Worm (Caenorhabditis elegans) whole organism, L3 larva: ENCODE results near the gene cyp-33C1.
"Not testable (repeated sequence)": the region's sequence is repeated elsewhere in the genome, so short reads cannot be mapped to it uniquely, and the experiment has no call there.

Experiments
- R02D3.7 ChIP-seq: fragments of 150-350 bp; optimal IDR thresholded peaks from 2 replicates; lab custom pipeline; 2014; ENCODE audit warnings: missing biosample characterization, missing genetic modification characterization
- aly-2 ChIP-seq: fragments of 150-350 bp; optimal IDR thresholded peaks from 2 replicates; lab custom pipeline; 2014; ENCODE audit warnings: missing biosample characterization, missing genetic modification characterization
- ama-1 ChIP-seq: fragments of 150-350 bp; optimal IDR thresholded peaks from 2 replicates; lab custom pipeline; 2018
- ceh-16 ChIP-seq: sonication (generic microtip); optimal IDR thresholded peaks from 2 replicates; lab custom pipeline; 2017; ENCODE audit warnings: missing biosample characterization, missing genetic modification characterization
- ceh-82 ChIP-seq: fragments of 150-350 bp; optimal IDR thresholded peaks from 2 replicates; lab custom pipeline; 2014; ENCODE audit warnings: missing biosample characterization, missing genetic modification characterization
- ceh-9 ChIP-seq: sonication (generic microtip); optimal IDR thresholded peaks from 2 replicates; lab custom pipeline; 2018; ENCODE audit warnings: missing biosample characterization, missing genetic modification characterization
- daf-12 ChIP-seq: fragments of 150-350 bp; optimal IDR thresholded peaks from 2 replicates; lab custom pipeline; 2014; ENCODE audit warnings: missing biosample characterization, missing genetic modification reagents, missing genetic modification characterization
- egl-27 ChIP-seq: sonication (generic microtip); optimal IDR thresholded peaks from 4 replicates; lab custom pipeline; 2017; ENCODE audit warnings: missing biosample characterization, missing genetic modification reagents, missing genetic modification characterization
- elt-1 ChIP-seq: fragments of 150-350 bp; optimal IDR thresholded peaks from 2 replicates; lab custom pipeline; 2014; ENCODE audit warnings: missing biosample characterization, missing genetic modification characterization
- elt-2 ChIP-seq: sonication (generic microtip); optimal IDR thresholded peaks from 2 replicates; lab custom pipeline; 2016; ENCODE audit warnings: missing genetic modification reagents, mild to moderate bottlenecking, missing genetic modification characterization, missing compliant biosample characterization
- fkh-2 ChIP-seq: fragments of 150-350 bp; optimal IDR thresholded peaks from 2 replicates; lab custom pipeline; 2014; ENCODE audit warnings: missing biosample characterization, missing genetic modification reagents, missing genetic modification characterization
- fos-1 ChIP-seq: fragments of 150-350 bp; optimal IDR thresholded peaks from 2 replicates; lab custom pipeline; 2014; ENCODE audit warnings: missing biosample characterization, missing genetic modification characterization
- hmg-11 ChIP-seq: sonication (generic microtip); optimal IDR thresholded peaks from 2 replicates; lab custom pipeline; 2016; ENCODE audit warnings: missing genetic modification characterization, missing compliant biosample characterization
- jun-1 ChIP-seq: fragments of 150-350 bp; optimal IDR thresholded peaks from 2 replicates; lab custom pipeline; 2014; ENCODE audit warnings: missing biosample characterization, missing genetic modification reagents, missing genetic modification characterization
- lin-15B ChIP-seq: fragments of 150-350 bp; optimal IDR thresholded peaks from 2 replicates; lab custom pipeline; 2014; ENCODE audit warnings: missing biosample characterization, missing genetic modification characterization
- lin-39 ChIP-seq: fragments of 150-350 bp; optimal IDR thresholded peaks from 2 replicates; lab custom pipeline; 2018; ENCODE audit warnings: missing biosample characterization, missing genetic modification reagents, missing genetic modification characterization
- lsy-12 ChIP-seq: sonication (generic microtip); optimal IDR thresholded peaks from 2 replicates; lab custom pipeline; 2016; ENCODE audit warnings: mild to moderate bottlenecking, missing genetic modification characterization, missing compliant biosample characterization
- mdl-1 ChIP-seq: fragments of 150-350 bp; optimal IDR thresholded peaks from 2 replicates; lab custom pipeline; 2014; ENCODE audit warnings: missing biosample characterization, missing genetic modification characterization
- mml-1 ChIP-seq: fragments of 150-350 bp; sonication (generic microtip); optimal IDR thresholded peaks from 3 replicates; lab custom pipeline; 2014; ENCODE audit warnings: missing biosample characterization, missing genetic modification characterization
- nhr-11 ChIP-seq: fragments of 150-350 bp; optimal IDR thresholded peaks from 2 replicates; lab custom pipeline; 2014; ENCODE audit warnings: missing biosample characterization, missing genetic modification characterization
- nhr-12 ChIP-seq: fragments of 150-350 bp; optimal IDR thresholded peaks from 2 replicates; lab custom pipeline; 2014; ENCODE audit warnings: missing biosample characterization, missing genetic modification characterization
- nhr-237 ChIP-seq: fragments of 150-350 bp; optimal IDR thresholded peaks from 2 replicates; lab custom pipeline; 2014; ENCODE audit warnings: missing biosample characterization, missing genetic modification characterization
- nhr-43 ChIP-seq: sonication (generic microtip); optimal IDR thresholded peaks from 2 replicates; lab custom pipeline; 2016; ENCODE audit warnings: mild to moderate bottlenecking, missing genetic modification characterization, missing compliant biosample characterization; ENCODE audit not compliant: poor library complexity, severe bottlenecking
- nhr-67 ChIP-seq: fragments of 150-350 bp; optimal IDR thresholded peaks from 2 replicates; lab custom pipeline; 2014; ENCODE audit warnings: missing biosample characterization, missing genetic modification characterization
- nhr-76 ChIP-seq: fragments of 150-350 bp; sonication (generic microtip); optimal IDR thresholded peaks from 5 replicates; lab custom pipeline; 2014; ENCODE audit warnings: missing biosample characterization, missing genetic modification characterization
- pha-4 ChIP-seq: fragments of 150-350 bp; optimal IDR thresholded peaks from 2 replicates; lab custom pipeline; 2014; ENCODE audit warnings: missing biosample characterization, missing genetic modification reagents, missing genetic modification characterization
- pqm-1 ChIP-seq: fragments of 150-350 bp; optimal IDR thresholded peaks from 2 replicates; lab custom pipeline; 2017; ENCODE audit warnings: missing biosample characterization, missing genetic modification characterization, inconsistent platforms
- sea-2 ChIP-seq: fragments of 150-350 bp; sonication (generic microtip); optimal IDR thresholded peaks from 4 replicates; lab custom pipeline; 2014; ENCODE audit warnings: missing biosample characterization, missing genetic modification reagents, missing genetic modification characterization
- skn-1 ChIP-seq: fragments of 150-350 bp; optimal IDR thresholded peaks from 2 replicates; lab custom pipeline; 2014; ENCODE audit warnings: missing biosample characterization, missing genetic modification characterization
- snpc-4 ChIP-seq: fragments of 150-350 bp; optimal IDR thresholded peaks from 2 replicates; lab custom pipeline; 2014; ENCODE audit warnings: missing biosample characterization, missing genetic modification characterization
- tbx-2 ChIP-seq: sonication (generic microtip); optimal IDR thresholded peaks from 2 replicates; lab custom pipeline; 2016; ENCODE audit warnings: mild to moderate bottlenecking, missing genetic modification characterization, missing compliant biosample characterization
- unc-39 ChIP-seq: sonication (generic microtip); optimal IDR thresholded peaks from 4 replicates; lab custom pipeline; 2017; ENCODE audit warnings: missing biosample characterization, missing genetic modification characterization
- zag-1 ChIP-seq: fragments of 150-350 bp; optimal IDR thresholded peaks from 2 replicates; lab custom pipeline; 2014; ENCODE audit warnings: missing biosample characterization, missing genetic modification characterization
- ztf-11 ChIP-seq: fragments of 150-350 bp; optimal IDR thresholded peaks from 2 replicates; lab custom pipeline; 2014; ENCODE audit warnings: missing biosample characterization, missing genetic modification characterization
- ztf-4 ChIP-seq: fragments of 150-350 bp; optimal IDR thresholded peaks from 2 replicates; lab custom pipeline; 2014; ENCODE audit warnings: missing biosample characterization, missing genetic modification characterization

Gene cyp-33C1

DNA sequence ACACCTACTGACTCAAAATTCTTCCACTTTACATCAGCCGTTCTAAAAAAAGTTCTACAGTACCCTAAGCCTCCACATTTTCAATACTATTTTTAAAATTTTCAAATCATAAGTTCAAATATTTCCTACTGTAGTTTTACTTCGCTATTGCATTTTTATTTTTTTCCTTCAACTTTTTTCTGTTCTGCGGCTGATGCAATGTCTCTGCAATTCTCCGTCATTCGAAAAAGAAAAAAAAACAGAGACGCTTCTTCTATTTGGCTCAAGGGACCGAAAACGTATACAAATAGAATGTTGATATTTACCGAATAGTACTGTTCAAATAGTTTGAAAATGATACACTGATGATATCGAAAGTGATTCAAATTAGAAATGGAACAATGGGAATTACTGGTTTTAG is 41.0 kb upstream of the cyp-33C1 start:
- peak; percentile 28 for TF ChIP-seq jun-1
- no peak for TF ChIP-seq nhr-11

DNA sequence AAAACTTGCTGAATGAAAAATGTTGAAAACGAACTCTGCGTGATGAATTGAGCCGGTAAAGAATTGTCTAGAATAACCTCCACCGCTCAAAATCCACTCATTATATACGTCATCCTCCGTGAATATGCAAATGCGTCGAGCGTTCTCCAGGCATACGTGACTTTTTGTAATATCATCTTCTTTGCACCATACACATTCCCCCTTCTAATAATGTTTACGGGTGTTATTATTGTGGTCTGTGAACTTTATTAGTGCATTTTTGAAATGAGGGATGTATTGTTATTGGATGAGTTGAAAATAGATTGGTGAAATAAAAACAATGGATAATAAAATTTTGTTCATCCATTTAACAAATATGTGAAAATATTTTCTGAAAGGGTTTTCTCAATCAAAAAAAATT is 39.4 kb upstream of the cyp-33C1 start, which contains the start of gene F22F7.7:
TSS of gene F22F7.7 (minus strand) at position 125 of the 400 bp plus-strand sequence.
- TF ChIP-seq nhr-12 (tag; lab: Kevin White, UChicago) (no peak), ztf-4 (tag; lab: Kevin White, UChicago) (no peak), nhr-67 (tag; lab: Kevin White, UChicago) (no peak), daf-12 (tag; lab: Kevin White, UChicago) (no peak), tbx-2 (no peak), sea-2 (GFP tag; lab: Kevin White, UChicago) (no peak), R02D3.7 (no peak), ceh-9 (tag; lab: Kevin White, UChicago) (no peak), mml-1 (no peak), nhr-11 (no peak), elt-2 (no peak), nhr-237 (tag; lab: Kevin White, UChicago) (no peak), unc-39 (tag; lab: Kevin White, UChicago) (no peak), skn-1 (no peak)
- TF ChIP-seq, all 47 proteins: peak for 0

DNA sequence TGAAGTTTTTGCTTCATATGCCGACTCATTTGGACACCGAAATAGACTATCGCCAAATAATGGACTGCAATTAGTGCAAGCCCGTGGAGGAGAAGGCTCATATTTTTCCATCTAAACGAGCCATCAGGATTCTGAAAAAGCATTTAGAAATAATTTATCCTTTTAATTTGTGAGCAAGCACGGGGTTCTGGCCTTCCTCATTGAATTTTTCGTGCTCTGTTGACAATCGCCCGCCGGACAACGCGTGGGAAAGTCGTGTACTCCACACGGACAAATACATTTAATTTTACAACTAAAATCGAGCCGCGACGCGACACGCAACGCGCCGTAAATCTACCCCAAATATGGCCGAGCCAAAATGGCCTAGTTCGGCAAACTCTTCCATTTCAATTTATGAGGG is 34.9 kb upstream of the cyp-33C1 start, which contains the start of gene F22F7.12:
TSS of gene F22F7.12 (minus strand) at position 101 of the 400 bp plus-strand sequence.
- not testable (repeated sequence) for TF ChIP-seq nhr-76 (tag; lab: Kevin White, UChicago); fos-1 (tag; lab: Kevin White, UChicago); ztf-11

DNA sequence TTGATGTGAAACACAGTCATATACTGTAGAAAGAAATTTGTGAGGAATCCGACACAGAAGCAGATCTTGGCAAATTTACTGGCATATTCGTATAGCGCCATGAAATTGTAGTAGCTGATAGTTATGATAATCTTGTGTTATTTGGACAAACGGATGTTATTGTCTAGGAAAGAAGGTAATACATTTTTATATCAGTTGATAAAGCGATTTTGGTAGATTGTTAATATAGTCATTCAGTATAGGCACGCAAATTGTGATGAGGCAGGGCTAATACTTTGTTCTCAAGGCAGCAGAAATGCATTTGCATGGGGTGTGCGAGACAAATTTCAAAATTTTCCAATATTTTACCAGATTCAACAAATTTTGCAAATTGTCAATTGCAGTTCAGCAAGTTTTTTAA is 33.3 kb upstream of the cyp-33C1 start, which contains the start of gene str-52:
TSS of gene str-52 (minus strand) at position 101 of the 400 bp plus-strand sequence.
- TF ChIP-seq ama-1 (no peak), tbx-2 (no peak), lin-15B (tag; lab: Kevin White, UChicago) (no peak), ceh-16 (no peak), mdl-1 (tag; lab: Kevin White, UChicago) (no peak)

DNA sequence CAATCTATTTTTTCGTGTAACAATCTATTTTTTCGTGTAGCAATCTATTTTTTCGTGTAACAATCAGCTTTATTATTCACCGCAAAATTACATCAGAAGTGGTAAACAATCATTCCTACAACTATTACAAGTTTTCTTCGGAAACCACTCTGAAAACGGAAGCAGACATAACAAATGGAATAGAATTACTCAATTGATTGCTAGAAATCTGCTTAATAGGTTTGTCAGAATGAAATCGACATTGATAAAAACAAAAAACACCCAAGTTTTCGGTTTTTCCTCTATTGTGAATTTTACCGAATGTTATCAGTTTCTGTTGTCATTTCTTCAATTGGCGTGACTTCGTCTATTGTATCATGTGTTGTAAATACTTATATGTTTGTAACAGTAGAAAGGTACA is 32.5 kb upstream of the cyp-33C1 start, which contains the start of gene srbc-20:
TSS of gene srbc-20 (plus strand) at position 301 of the 400 bp plus-strand sequence.
- TF ChIP-seq mml-1: no peak
- TF ChIP-seq lin-15B (tag; lab: Kevin White, UChicago): no peak
- TF ChIP-seq nhr-43: no peak
- TF ChIP-seq pha-4 (tag; lab: Kevin White, UChicago): no peak
- no peak for TF ChIP-seq egl-27 (tag; lab: Kevin White, UChicago)
- no peak for TF ChIP-seq lsy-12 (tag; lab: Kevin White, UChicago)
- TF ChIP-seq lin-39 (tag; lab: Kevin White, UChicago): no peak
- TF ChIP-seq ceh-9 (tag; lab: Kevin White, UChicago): no peak
- no peak for TF ChIP-seq nhr-11
- no peak for TF ChIP-seq ceh-16
- TF ChIP-seq nhr-76 (tag; lab: Kevin White, UChicago): no peak
- TF ChIP-seq elt-1: no peak
- TF ChIP-seq R02D3.7: no peak
- TF ChIP-seq snpc-4 (tag; lab: Kevin White, UChicago): no peak
- no peak for TF ChIP-seq ztf-4 (tag; lab: Kevin White, UChicago)
- no peak for TF ChIP-seq fkh-2 (tag; lab: Kevin White, UChicago)
- no peak for TF ChIP-seq skn-1
- TF ChIP-seq elt-2: no peak
- TF ChIP-seq ceh-82 (tag; lab: Kevin White, UChicago): no peak

ce11 chrV:2149432-2149831 is 29.9 kb upstream of the cyp-33C1 start, which contains the start of gene C45H4.21:
C45H4.21 (minus strand) TSS chrV:2149532.
- TF ChIP-seq nhr-43: no peak
- TF ChIP-seq ztf-4 (tag; lab: Kevin White, UChicago): no peak
- TF ChIP-seq ama-1: no peak
- no peak for TF ChIP-seq ztf-11
- no peak for TF ChIP-seq zag-1 (tag; lab: Kevin White, UChicago)
- TF ChIP-seq sea-2 (GFP tag; lab: Kevin White, UChicago): no peak
- no peak for TF ChIP-seq lin-15B (tag; lab: Kevin White, UChicago)
- no peak for TF ChIP-seq aly-2
- no peak for TF ChIP-seq nhr-237 (tag; lab: Kevin White, UChicago)
- no peak for TF ChIP-seq lsy-12 (tag; lab: Kevin White, UChicago)
- TF ChIP-seq nhr-12 (tag; lab: Kevin White, UChicago): no peak
- TF ChIP-seq egl-27 (tag; lab: Kevin White, UChicago): no peak
- TF ChIP-seq hmg-11: no peak
- no peak for TF ChIP-seq pqm-1 (tag; lab: Kevin White, UChicago)
